Fruit fly (Drosophila melanogaster) S2 (cell line): Measurements from ENCODE around the gene Nrg.

Experiments
- CG8478 ChIP-seq: fragments of >200 bp; optimal IDR thresholded peaks from 2 replicates; lab custom pipeline; 2018
- CTCF ChIP-seq, 2 experiments: fragments of >200 bp; optimal IDR thresholded peaks; 2 replicates each; lab custom pipeline; 2018

DNA sequence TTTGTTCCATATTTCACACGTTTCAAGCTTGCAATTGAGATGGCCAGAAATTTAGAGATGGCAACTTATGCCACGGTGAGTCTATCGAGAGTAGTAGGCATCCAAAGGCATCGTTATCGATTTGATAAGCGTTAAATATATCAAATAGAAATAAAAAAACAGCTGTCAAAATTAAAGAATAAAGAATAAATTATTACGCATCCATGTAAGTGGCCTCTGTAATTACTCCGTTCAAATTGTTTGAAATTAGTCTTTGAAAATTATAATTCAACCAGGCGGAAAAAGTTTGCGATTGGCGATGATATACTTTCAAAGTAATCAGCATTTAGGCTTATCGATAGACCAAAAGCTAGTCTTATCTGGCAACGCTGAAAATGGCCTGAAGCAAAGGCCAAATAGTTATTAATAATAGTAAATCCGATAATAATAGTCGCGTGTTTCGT is 74.5 kb downstream of the Nrg start, which contains the start of the genes CG12659 and Crag:
- TF ChIP-seq CG8478 (lab: Kevin White, UChicago) (no peak), CTCF (optimal IDR thresholded peaks at IDR 0.05; lab: Kevin White, UChicago) (no peak)
